Worm (Caenorhabditis elegans): ENCODE measurements around the gene Y57G11B.3.

Gene Y57G11B.3

DNA sequence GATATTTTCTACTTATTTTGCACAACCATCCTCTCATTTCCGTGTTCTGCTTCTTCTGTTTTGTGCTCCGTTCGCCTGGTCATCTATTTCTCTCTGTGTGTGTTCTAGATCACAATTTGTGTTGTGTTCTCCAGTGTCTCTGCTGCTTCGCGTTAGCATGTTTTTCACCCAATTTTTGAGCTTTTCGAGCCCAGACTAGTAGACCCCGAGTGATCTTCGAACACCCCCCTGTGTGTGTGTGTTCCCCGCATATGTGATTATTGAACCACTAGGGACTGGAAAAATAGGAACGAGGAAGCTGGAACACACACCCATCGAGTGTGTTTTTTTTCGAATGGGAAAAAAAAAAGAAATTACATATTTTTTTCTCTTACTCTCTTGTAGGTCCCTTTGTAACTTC, 44.4 kb upstream of the Y57G11B.3 start (continued):
- TF ChIP-seq F55B11.4 (tag; optimal IDR thresholded peaks at IDR 0.05; ENCODE audit: borderline replicate concordance, insufficient read depth) (no peak), snpc-1.3 (tag; optimal IDR thresholded peaks at IDR 0.05; ENCODE audit: insufficient read depth) (no peak), Y53F4B.3 (GFP tag; IDR thresholded peaks at IDR 0.05) (no peak), ztf-28 (GFP tag; IDR thresholded peaks at IDR 0.05) (no peak), F23B12.7 (tag; optimal IDR thresholded peaks at IDR 0.05; ENCODE audit: insufficient read depth) (no peak), nfyb-1 (GFP tag; IDR thresholded peaks at IDR 0.05) (peak; percentile 21; the same call in 1 of the 2 replicates), lsl-1 (GFP tag; optimal IDR thresholded peaks at IDR 0.05) (no peak), akir-1 (GFP tag; optimal IDR thresholded peaks at IDR 0.05) (no peak), lin-40 (tag; optimal IDR thresholded peaks at IDR 0.05) (no peak), ceh-100 (GFP tag; IDR thresholded peaks at IDR 0.05) (no peak), F57A8.1 (GFP tag; optimal IDR thresholded peaks at IDR 0.05) (no peak), let-607 (tag; optimal IDR thresholded peaks at IDR 0.05) (no peak), bed-1 (GFP tag; IDR thresholded peaks at IDR 0.05) (no peak), attf-5 (GFP tag; optimal IDR thresholded peaks at IDR 0.05) (no peak), hmg-20 (GFP tag; IDR thresholded peaks at IDR 0.05) (no peak), atf-7 (tag; optimal IDR thresholded peaks at IDR 0.05) (no peak), madf-6 (GFP tag; IDR thresholded peaks at IDR 0.05) (no peak), C17E4.6 (GFP tag; IDR thresholded peaks at IDR 0.05) (no peak), hsf-1 (GFP tag; IDR thresholded peaks at IDR 0.05) (no peak), mxl-1 (tag; optimal IDR thresholded peaks at IDR 0.05) (no peak), cebp-2 (GFP tag; IDR thresholded peaks at IDR 0.05) (peak; percentile 66; the same call in 1 of the 2 replicates), ceh-27 (GFP tag; optimal IDR thresholded peaks at IDR 0.05) (peak; percentile 1), pha-4 (tag; optimal IDR thresholded peaks at IDR 0.05) (no peak), rpc-1 (optimal IDR thresholded peaks at IDR 0.05) (no peak), rpc-1 (tag; optimal IDR thresholded peaks at IDR 0.05) (no peak)

DNA sequence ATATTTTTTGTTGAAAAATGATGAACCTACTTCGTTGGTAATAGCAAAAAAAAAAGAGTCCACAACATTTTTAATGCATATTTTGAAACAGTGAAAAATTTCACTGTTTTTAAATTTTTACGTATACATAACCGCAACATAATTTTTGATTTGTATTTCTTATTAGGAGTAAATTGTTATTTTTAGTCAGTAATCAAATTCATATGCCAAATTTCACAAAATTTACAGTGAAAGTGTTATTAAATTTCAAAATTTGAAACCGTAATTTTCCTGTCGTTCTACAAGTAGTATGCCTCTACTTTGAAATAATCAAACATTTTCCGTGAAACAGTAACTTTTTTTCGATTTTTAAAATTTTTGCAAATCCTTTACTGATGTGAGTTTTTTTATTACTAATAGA, 43.8 kb upstream of the Y57G11B.3 start:
- no peak for TF ChIP-seq repo-1 (tag; optimal IDR thresholded peaks at IDR 0.05)
- no peak for TF ChIP-seq Y79H2A.3 (GFP tag; conservative IDR thresholded peaks at IDR 0.05)
- TF ChIP-seq nhr-80 (tag; optimal IDR thresholded peaks at IDR 0.05): no peak
- no peak for TF ChIP-seq ceh-40 (GFP tag; IDR thresholded peaks at IDR 0.05)
- no peak for TF ChIP-seq F10E7.11 (tag; optimal IDR thresholded peaks at IDR 0.05)
- no peak for TF ChIP-seq ceh-100 (GFP tag; IDR thresholded peaks at IDR 0.05)
- no peak for TF ChIP-seq lin-26 (GFP tag; IDR thresholded peaks at IDR 0.05)
- no peak for TF ChIP-seq snpc-4 (GFP tag; optimal IDR thresholded peaks at IDR 0.05)
- TF ChIP-seq snpc-4 (tag; optimal IDR thresholded peaks at IDR 0.05): peak in 2 of 4 experiments; percentile 35 to 61

DNA sequence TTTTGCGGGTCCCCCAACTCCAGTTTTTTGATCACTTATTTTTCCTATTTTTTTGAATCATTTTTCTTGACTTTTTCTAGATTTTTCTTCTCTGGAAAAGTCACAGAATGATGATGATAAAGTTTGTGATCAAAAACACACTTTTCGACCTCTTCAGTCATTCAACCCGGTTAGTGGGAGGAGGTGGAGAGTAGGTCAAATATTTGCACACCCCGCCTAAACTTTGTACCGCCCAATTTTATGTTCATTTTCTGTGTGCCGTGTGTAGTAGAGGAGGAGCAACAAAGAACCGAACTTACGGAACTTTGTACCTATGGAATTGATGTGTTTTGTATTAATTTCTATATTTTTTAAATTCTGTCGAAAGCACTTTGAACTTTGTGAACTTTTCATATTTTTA, 43.3 kb upstream of the Y57G11B.3 start:
- TF ChIP-seq hmg-1.2 (GFP tag; IDR thresholded peaks at IDR 0.05) (no peak), egrh-3 (GFP tag; IDR thresholded peaks at IDR 0.05) (no peak), efl-1 (GFP tag; optimal IDR thresholded peaks at IDR 0.05) (peak; percentile 34), Y53F4B.3 (GFP tag; IDR thresholded peaks at IDR 0.05) (no peak), ama-1 (optimal IDR thresholded peaks at IDR 0.05) (peak; percentile 17), ama-1 (GFP tag; optimal IDR thresholded peaks at IDR 0.05) (no peak), attf-3 (GFP tag; conservative IDR thresholded peaks at IDR 0.05) (no peak), lin-54 (GFP tag; optimal IDR thresholded peaks at IDR 0.05) (no peak), nhr-80 (tag; optimal IDR thresholded peaks at IDR 0.05) (peak; percentile 10)
